Worm (Caenorhabditis elegans): ENCODE measurements around the gene mxl-3.

mxl-3 gene

DNA sequence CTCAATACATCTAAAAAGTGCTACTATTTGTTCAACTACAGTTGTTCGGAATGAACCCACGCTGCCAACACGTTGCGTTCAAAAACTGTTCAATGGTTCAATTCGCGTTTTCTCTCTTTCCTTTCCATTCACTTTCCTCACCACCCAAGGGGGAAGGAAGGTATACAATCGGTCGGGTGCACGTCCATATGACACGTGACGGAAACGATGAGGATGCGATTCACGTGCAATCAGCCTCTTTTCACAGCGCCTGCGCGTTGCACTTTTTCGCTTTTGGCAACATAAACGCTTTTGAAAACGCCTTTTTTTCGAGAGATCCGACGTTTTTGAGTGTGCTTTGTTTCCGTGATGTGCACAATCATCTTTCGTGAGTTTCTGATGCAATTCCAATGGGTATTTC, 8.0 kb upstream of the mxl-3 start (continued):
- TF ChIP-seq tbx-9 (tag; optimal IDR thresholded peaks at IDR 0.05; ENCODE audit: borderline replicate concordance) (no peak), madf-6 (GFP tag; IDR thresholded peaks at IDR 0.05) (no peak), him-1 (tag; optimal IDR thresholded peaks at IDR 0.05) (no peak), pbrm-1 (GFP tag; IDR thresholded peaks at IDR 0.05) (0 out of 2 replicates have a peak, but pooled peaks have one; percentile 17), let-607 (tag; optimal IDR thresholded peaks at IDR 0.05) (peak in 1 of 2 experiments; percentile 67), lag-1 (GFP tag; IDR thresholded peaks at IDR 0.05) (no peak), tbp1 (GFP tag; optimal IDR thresholded peaks at IDR 0.05) (peak; percentile 47), K11D2.4 (GFP tag; IDR thresholded peaks at IDR 0.05) (peak; percentile 67; the same call in 1 of the 2 replicates), unc-130 (GFP tag; optimal IDR thresholded peaks at IDR 0.05) (no peak), hlh-12 (tag; optimal IDR thresholded peaks at IDR 0.05) (no peak), ceh-27 (GFP tag; optimal IDR thresholded peaks at IDR 0.05) (peak; percentile 3), Y53F4B.3 (GFP tag; IDR thresholded peaks at IDR 0.05) (no peak), Y95B8A.8 (GFP tag; IDR thresholded peaks at IDR 0.05) (no peak), somi-1 (GFP tag; optimal IDR thresholded peaks at IDR 0.05) (peak; percentile 86), egl-44 (GFP tag; IDR thresholded peaks at IDR 0.05) (no peak), F37B4.10 (GFP tag; IDR thresholded peaks at IDR 0.05) (no peak), nhr-80 (tag; optimal IDR thresholded peaks at IDR 0.05) (peak; percentile 68), hrde-1 (tag; optimal IDR thresholded peaks at IDR 0.05; ENCODE audit: borderline replicate concordance) (no peak), die-1 (tag; optimal IDR thresholded peaks at IDR 0.05) (peak; percentile 9), let-526 (GFP tag; IDR thresholded peaks at IDR 0.05) (0 out of 2 replicates have a peak, but pooled peaks have one; percentile 15), lin-54 (GFP tag; optimal IDR thresholded peaks at IDR 0.05) (peak; percentile 15), xnd-1 (tag; optimal IDR thresholded peaks at IDR 0.05) (no peak), tlf-1 (GFP tag; optimal IDR thresholded peaks at IDR 0.05) (peak; percentile 33), F52B5.7 (tag; optimal IDR thresholded peaks at IDR 0.05) (no peak), mes-4 (tag; optimal IDR thresholded peaks at IDR 0.05) (no peak), repo-1 (tag; optimal IDR thresholded peaks at IDR 0.05) (peak; percentile 60), attf-3 (GFP tag; conservative IDR thresholded peaks at IDR 0.05) (no peak), cebp-2 (GFP tag; IDR thresholded peaks at IDR 0.05) (0 out of 2 replicates have a peak, but pooled peaks have one; percentile 11), Y79H2A.3 (GFP tag; conservative IDR thresholded peaks at IDR 0.05) (no peak), gei-17 (GFP tag; optimal IDR thresholded peaks at IDR 0.05) (peak; percentile 54), ztf-3 (GFP tag; optimal IDR thresholded peaks at IDR 0.05) (no peak), snpc-4 (GFP tag; optimal IDR thresholded peaks at IDR 0.05) (no peak), snpc-4 (tag; optimal IDR thresholded peaks at IDR 0.05) (peak in 3 of 4 experiments; percentile 7 to 55 (median 51)), atf-7 (tag; optimal IDR thresholded peaks at IDR 0.05) (peak; percentile 85)

DNA sequence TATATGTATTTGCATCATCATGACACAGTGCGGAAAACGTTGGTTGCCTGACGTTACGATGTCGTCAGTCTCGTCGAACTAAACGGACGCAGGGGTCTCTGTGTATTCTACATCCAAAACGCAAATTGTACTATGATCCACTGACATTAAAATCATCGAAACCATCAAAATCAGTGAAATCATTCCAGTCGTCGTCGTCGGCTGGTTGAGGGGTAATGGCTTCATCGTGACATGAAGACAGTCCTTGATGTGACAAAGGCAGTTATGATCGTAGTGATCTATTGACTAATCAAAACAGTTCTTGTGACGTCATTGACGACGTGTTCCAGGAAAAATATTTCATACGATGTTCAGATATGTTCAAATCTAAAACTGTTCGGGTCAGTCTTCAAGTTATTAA, 7.1 kb upstream of the mxl-3 start:
- no peak for TF ChIP-seq Y56A3A.18 (GFP tag; IDR thresholded peaks at IDR 0.05)
- TF ChIP-seq ceh-79 (tag; optimal IDR thresholded peaks at IDR 0.05): no peak
- no peak for TF ChIP-seq F39B2.1 (GFP tag; IDR thresholded peaks at IDR 0.05)
- TF ChIP-seq F49E8.2 (tag; optimal IDR thresholded peaks at IDR 0.05; ENCODE audit: insufficient read depth): no peak
- no peak for TF ChIP-seq somi-1 (GFP tag; optimal IDR thresholded peaks at IDR 0.05)
- TF ChIP-seq cebp-1 (GFP tag; IDR thresholded peaks at IDR 0.05): no peak
- no peak for TF ChIP-seq cebp-1 (tag; optimal IDR thresholded peaks at IDR 0.05)
- no peak for TF ChIP-seq rcor-1 (GFP tag; IDR thresholded peaks at IDR 0.05)
- no peak for TF ChIP-seq atf-7 (tag; optimal IDR thresholded peaks at IDR 0.05)
- TF ChIP-seq tlf-1 (GFP tag; optimal IDR thresholded peaks at IDR 0.05): no peak
- TF ChIP-seq ztf-6 (GFP tag; IDR thresholded peaks at IDR 0.05): no peak
- no peak for TF ChIP-seq aptf-2 (GFP tag; conservative IDR thresholded peaks at IDR 0.05)

Measured in whole organism, young adult.